Worm (Caenorhabditis elegans) whole organism, L1 larva: ENCODE results near the gene ehbp-1.

Experiments used
- blmp-1 ChIP-seq: fragments of 150-350 bp; optimal IDR thresholded peaks from 2 replicates; lab custom pipeline; 2014; ENCODE audit warnings: missing biosample characterization, missing genetic modification characterization
- efl-3 ChIP-seq: fragments of 200-800 bp; sonication (Bioruptor generic); optimal IDR thresholded peaks from 2 replicates; lab custom pipeline; 2018; ENCODE audit warnings: mild to moderate bottlenecking, missing genetic modification characterization, missing compliant biosample characterization
- elt-3 ChIP-seq, 6 experiments: fragments of 150-350 bp in 1 of 6; sonication (generic microtip); optimal IDR thresholded peaks; 2 replicates each; lab custom pipeline; 2017 to 2018; ENCODE audit warnings: missing biosample characterization in 6 of 6, missing genetic modification characterization in 6 of 6, inconsistent platforms in 1 of 6
- skn-1 ChIP-seq: fragments of 150-350 bp; optimal IDR thresholded peaks from 2 replicates; lab custom pipeline; 2014; ENCODE audit warnings: missing biosample characterization, missing genetic modification characterization

DNA sequence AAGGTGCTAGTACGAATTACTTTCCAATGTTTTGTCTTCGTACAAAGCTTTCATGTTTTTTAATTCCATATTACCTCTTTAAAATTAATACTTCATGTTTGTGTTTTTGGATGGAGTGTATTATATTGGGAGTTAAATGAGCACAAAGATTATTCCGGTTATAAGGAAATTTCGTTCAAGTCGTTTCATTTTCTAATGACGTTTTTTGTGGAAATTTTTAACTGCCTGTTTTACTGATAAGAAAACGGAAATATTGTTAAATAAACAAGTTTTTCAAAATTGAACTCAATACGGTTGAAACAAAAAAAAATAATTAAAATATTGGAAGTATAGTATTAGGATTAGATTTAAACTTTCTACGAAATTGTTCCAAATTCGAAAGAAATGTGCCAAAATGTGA is 23.1 kb upstream of the ehbp-1 start:
- no peak for TF ChIP-seq blmp-1 (tag; lab: Kevin White, UChicago)
- no peak for TF ChIP-seq elt-3 (tag; optimal IDR thresholded peaks at IDR 0.05; lab: Kevin White, UChicago)
- TF ChIP-seq skn-1 (tag; lab: Kevin White, UChicago), result no peak
- no peak for TF ChIP-seq efl-3
